Fruit fly (Drosophila melanogaster) whole organism, embryonic: ENCODE data around the gene BNIP3.

Experiments used
- Awh ChIP-seq: fragments of 200-800 bp; sonication (Bioruptor generic); IDR thresholded peaks from 2 replicates; pipeline ENCODE4, ENCODE4 v1.3.6; 2022; ENCODE audit warnings: missing biosample characterization, missing genetic modification characterization
- CG10543 ChIP-seq: fragments of 200-800 bp; sonication (Bioruptor generic); optimal IDR thresholded peaks from 3 replicates; lab custom pipeline; 2017; ENCODE audit warnings: missing biosample characterization, mild to moderate bottlenecking, missing genetic modification characterization, moderate library complexity
- CG12769 ChIP-seq: fragments of 200-800 bp; sonication (Bioruptor generic); optimal IDR thresholded peaks from 2 replicates; lab custom pipeline; 2019; ENCODE audit warnings: missing biosample characterization, mild to moderate bottlenecking, missing genetic modification characterization, moderate library complexity
- CG13894 ChIP-seq: fragments of 200-800 bp; sonication (Bioruptor generic); optimal IDR thresholded peaks from 3 replicates; lab custom pipeline; 2018; ENCODE audit warnings: missing biosample characterization, mild to moderate bottlenecking, missing genetic modification characterization, moderate library complexity
- CG15269 ChIP-seq: fragments of 200-800 bp; sonication (Bioruptor generic); optimal IDR thresholded peaks from 2 replicates; lab custom pipeline; 2018; ENCODE audit warnings: missing biosample characterization, mild to moderate bottlenecking, missing genetic modification characterization, moderate library complexity
- CG1603 ChIP-seq: fragments of 200-800 bp; sonication (Bioruptor generic); optimal IDR thresholded peaks from 2 replicates; lab custom pipeline; 2019; ENCODE audit warnings: missing biosample characterization, mild to moderate bottlenecking, missing genetic modification characterization, moderate library complexity
- CG30403 ChIP-seq: fragments of 200-800 bp; sonication (Bioruptor generic); optimal IDR thresholded peaks from 3 replicates; lab custom pipeline; 2016; ENCODE audit warnings: missing biosample characterization, missing genetic modification characterization
- CG31441 ChIP-seq: fragments of 200-800 bp; sonication (Bioruptor generic); IDR thresholded peaks from 2 replicates; pipeline ENCODE4 v1.3.6; 2022; ENCODE audit warnings: missing biosample characterization, missing genetic modification characterization
- CG3163 ChIP-seq: fragments of 200-800 bp; sonication (Bioruptor generic); optimal IDR thresholded peaks from 3 replicates; lab custom pipeline; 2016; ENCODE audit warnings: missing biosample characterization, missing genetic modification characterization
- CG33213 ChIP-seq: fragments of 200-800 bp; sonication (Bioruptor generic); optimal IDR thresholded peaks from 3 replicates; lab custom pipeline; 2016; ENCODE audit warnings: missing biosample characterization, missing genetic modification characterization
- CG3847 ChIP-seq: fragments of 200-800 bp; sonication (Bioruptor generic); IDR thresholded peaks from 2 replicates; pipeline ENCODE4 v1.3.6; 2022; ENCODE audit warnings: missing biosample characterization, missing genetic modification characterization
- CG3995 ChIP-seq: fragments of 200-800 bp; sonication (Bioruptor generic); optimal IDR thresholded peaks from 3 replicates; lab custom pipeline; 2016; ENCODE audit warnings: missing biosample characterization, missing genetic modification characterization
- CG7271 ChIP-seq: fragments of 200-800 bp; sonication (Bioruptor generic); optimal IDR thresholded peaks from 2 replicates; lab custom pipeline; 2018; ENCODE audit warnings: missing biosample characterization, mild to moderate bottlenecking, missing genetic modification characterization, moderate library complexity
- CTCF ChIP-seq: fragments of 200-800 bp; sonication (Bioruptor generic); optimal IDR thresholded peaks from 2 replicates; lab custom pipeline; 2017; ENCODE audit warnings: missing biosample characterization, mild to moderate bottlenecking, missing genetic modification characterization, moderate library complexity
- D19B ChIP-seq: fragments of 200-800 bp; sonication (Bioruptor generic); optimal IDR thresholded peaks from 2 replicates; lab custom pipeline; 2017; ENCODE audit warnings: missing biosample characterization, mild to moderate bottlenecking, missing genetic modification characterization
- Doc3 ChIP-seq: fragments of 200-800 bp; sonication (Bioruptor generic); IDR thresholded peaks from 3 replicates; pipeline ENCODE4 v1.3.6; 2022; ENCODE audit warnings: missing biosample characterization, missing genetic modification characterization; ENCODE audit not compliant: partially characterized antibody
- Dp ChIP-seq: fragments of 200-800 bp; sonication (Bioruptor generic); optimal IDR thresholded peaks from 2 replicates; lab custom pipeline; 2018; ENCODE audit warnings: missing biosample characterization, mild to moderate bottlenecking, missing genetic modification characterization, moderate library complexity
- E2f2 ChIP-seq: fragments of 200-800 bp; sonication (Bioruptor generic); IDR thresholded peaks from 2 replicates; pipeline ENCODE4 v1.3.6; 2022; ENCODE audit warnings: missing biosample characterization, missing genetic modification characterization
- Fer2 ChIP-seq: fragments of 200-800 bp; sonication (Bioruptor generic); optimal IDR thresholded peaks from 2 replicates; lab custom pipeline; 2018; ENCODE audit warnings: missing biosample characterization, mild to moderate bottlenecking, missing genetic modification characterization, moderate library complexity
- Hmr ChIP-seq: fragments of 200-800 bp; sonication (Bioruptor generic); optimal IDR thresholded peaks from 3 replicates; lab custom pipeline; 2017; ENCODE audit warnings: mild to moderate bottlenecking, missing biosample characterization, missing genetic modification reagents, missing genetic modification characterization
- Hr39 ChIP-seq: fragments of >200 bp; optimal IDR thresholded peaks from 2 replicates; lab custom pipeline; 2017
- Lhr ChIP-seq: fragments of 200-800 bp; sonication (Bioruptor generic); optimal IDR thresholded peaks from 3 replicates; lab custom pipeline; 2017; ENCODE audit warnings: mild to moderate bottlenecking, missing biosample characterization, missing genetic modification reagents, missing genetic modification characterization
- Med ChIP-seq: fragments of 200-800 bp; sonication (Bioruptor generic); peaks from one replicate; lab custom pipeline; 2016; ENCODE audit warnings: missing biosample characterization, missing genetic modification characterization, mild to moderate bottlenecking, inconsistent platforms, moderate library complexity
- NC2α ChIP-seq: fragments of 200-800 bp; sonication (Bioruptor generic); optimal IDR thresholded peaks from 2 replicates; lab custom pipeline; 2016; ENCODE audit warnings: missing biosample characterization, missing genetic modification characterization
- Vsx1 ChIP-seq: fragments of 200-800 bp; sonication (Bioruptor generic); optimal IDR thresholded peaks from 2 replicates; lab custom pipeline; 2017; ENCODE audit warnings: missing biosample characterization, mild to moderate bottlenecking, missing genetic modification characterization, missing genetic modification reagents
- abd-A ChIP-seq: fragments of 200-800 bp; sonication (Bioruptor generic); optimal IDR thresholded peaks from 3 replicates; lab custom pipeline; 2019; ENCODE audit warnings: missing biosample characterization, mild to moderate bottlenecking, missing genetic modification characterization, moderate library complexity
- ase ChIP-seq: fragments of 200-800 bp; sonication (Bioruptor generic); IDR thresholded peaks from 3 replicates; pipeline ENCODE4 v1.3.6; 2022; ENCODE audit warnings: missing biosample characterization, missing genetic modification characterization
- az2 ChIP-seq: fragments of 200-800 bp; sonication (Bioruptor generic); optimal IDR thresholded peaks from 3 replicates; lab custom pipeline; 2016; ENCODE audit warnings: missing biosample characterization, missing genetic modification characterization
- chinmo ChIP-seq: fragments of 200-800 bp; sonication (Bioruptor generic); IDR thresholded peaks from 4 replicates; pipeline ENCODE4 v1.3.6; 2022; ENCODE audit warnings: missing biosample characterization, missing genetic modification characterization; ENCODE audit not compliant: partially characterized antibody
- ewg ChIP-seq: fragments of 200-800 bp; sonication (Bioruptor generic); optimal IDR thresholded peaks from 3 replicates; lab custom pipeline; 2017; ENCODE audit warnings: mild to moderate bottlenecking, missing biosample characterization, missing genetic modification reagents, missing genetic modification characterization
- grn ChIP-seq: fragments of 200-800 bp; sonication (Bioruptor generic); optimal IDR thresholded peaks from 3 replicates; lab custom pipeline; 2017; ENCODE audit warnings: missing biosample characterization, missing genetic modification characterization
- gro ChIP-seq: fragments of 200-800 bp; sonication (Bioruptor generic); optimal IDR thresholded peaks from 2 replicates; lab custom pipeline; 2016; ENCODE audit warnings: missing biosample characterization, missing genetic modification characterization
- insv ChIP-seq, 2 experiments: fragments of 200-800 bp; sonication (Bioruptor generic); optimal IDR thresholded peaks; 3 replicates each; lab custom pipeline; 2016 to 2018; ENCODE audit warnings: missing biosample characterization in 2 of 2, missing genetic modification characterization in 2 of 2
- oc ChIP-seq: fragments of 200-800 bp; sonication (Bioruptor generic); optimal IDR thresholded peaks from 2 replicates; lab custom pipeline; 2018; ENCODE audit warnings: missing biosample characterization, mild to moderate bottlenecking, missing genetic modification characterization, moderate library complexity
- peb ChIP-seq: fragments of 200-800 bp; sonication (Bioruptor generic); IDR thresholded peaks from 2 replicates; pipeline ENCODE4 v1.3.6; 2022; ENCODE audit warnings: missing biosample characterization, missing genetic modification characterization
- phol ChIP-seq: fragments of 200-800 bp; sonication (Bioruptor generic); optimal IDR thresholded peaks from 3 replicates; lab custom pipeline; 2018; ENCODE audit warnings: missing biosample characterization, mild to moderate bottlenecking, missing genetic modification characterization, moderate library complexity
- pzg ChIP-seq: fragments of 200-800 bp; sonication (Bioruptor generic); optimal IDR thresholded peaks from 3 replicates; lab custom pipeline; 2018; ENCODE audit warnings: missing biosample characterization, mild to moderate bottlenecking, missing genetic modification characterization, moderate library complexity
- rib ChIP-seq: fragments of 200-800 bp; sonication (Bioruptor generic); IDR thresholded peaks from 2 replicates; pipeline ENCODE4 v1.3.6; 2022; ENCODE audit warnings: missing biosample characterization, missing genetic modification characterization
- sd ChIP-seq: fragments of 200-800 bp; sonication (Bioruptor generic); optimal IDR thresholded peaks from 3 replicates; lab custom pipeline; 2018; ENCODE audit warnings: missing biosample characterization, mild to moderate bottlenecking, missing genetic modification characterization, moderate library complexity
- sens ChIP-seq: fragments of 200-800 bp; sonication (Bioruptor generic); peaks from one replicate; lab custom pipeline; 2016; ENCODE audit warnings: missing biosample characterization, missing genetic modification characterization
- sna ChIP-seq: fragments of 200-800 bp; sonication (Bioruptor generic); IDR thresholded peaks from 2 replicates; pipeline ENCODE4 v1.3.6; 2022; ENCODE audit warnings: missing biosample characterization, missing genetic modification characterization; ENCODE audit not compliant: partially characterized antibody
- sqz ChIP-seq: fragments of 200-800 bp; sonication (Bioruptor generic); optimal IDR thresholded peaks from 3 replicates; lab custom pipeline; 2018; ENCODE audit warnings: missing biosample characterization, mild to moderate bottlenecking, missing genetic modification characterization
- stwl ChIP-seq: fragments of 200-800 bp; sonication (Bioruptor generic); optimal IDR thresholded peaks from 3 replicates; lab custom pipeline; 2018; ENCODE audit warnings: missing biosample characterization, mild to moderate bottlenecking, missing genetic modification characterization, moderate library complexity
- trem ChIP-seq: fragments of 200-800 bp; optimal IDR thresholded peaks from 3 replicates; lab custom pipeline; 2019; ENCODE audit warnings: missing biosample characterization, mild to moderate bottlenecking, missing genetic modification characterization, moderate library complexity
- unc-4 ChIP-seq: fragments of 200-800 bp; sonication (Bioruptor generic); IDR thresholded peaks from 2 replicates; pipeline ENCODE4 v1.3.6; 2022; ENCODE audit warnings: missing biosample characterization, missing genetic modification characterization; ENCODE audit not compliant: partially characterized antibody
- vvl ChIP-seq: fragments of 200-800 bp; sonication (Bioruptor generic); IDR thresholded peaks from 2 replicates; pipeline ENCODE4 v1.3.6; 2022; ENCODE audit warnings: missing biosample characterization, missing genetic modification characterization

Gene BNIP3

dm6 chr3L:20548201-20548854 lies 29.1 kb upstream of the BNIP3 start:
- TF ChIP-seq sd (tag; lab: Kevin White, UChicago) (peak; percentile 51), grn (peak; percentile 61), vvl (GFP tag; lab: Robert Waterston, UW) (peak; percentile 46), sqz (GFP tag; lab: Kevin White, UChicago) (peak; percentile 24), CG10543 (GFP tag; lab: Kevin White, UChicago) (no peak), Awh (peak; percentile 73), ase (GFP tag; lab: Robert Waterston, UW) (no peak), CG13894 (tag; lab: Kevin White, UChicago) (no peak), CG15269 (tag; lab: Kevin White, UChicago) (peak; percentile 2), oc (tag; lab: Kevin White, UChicago) (peak; percentile 33), sens (GFP tag; lab: Kevin White, UChicago) (peak; percentile 54), chinmo (GFP tag; lab: Robert Waterston, UW) (peak; percentile 63; the same call in 1 of the 4 replicates), CG12769 (tag; lab: Kevin White, UChicago) (peak; percentile 25), D19B (GFP tag; lab: Kevin White, UChicago) (no peak), insv (GFP tag; optimal IDR thresholded peaks at IDR 0.05; lab: Kevin White, UChicago) (no peak), abd-A (tag; lab: Kevin White, UChicago) (peak; percentile 81), Vsx1 (peak; percentile 43)

- 0 out of 2 replicates have a peak, but pooled peaks have one; percentile 11 for TF ChIP-seq unc-4
- no peak for TF ChIP-seq Fer2
- peak; percentile 4 for TF ChIP-seq phol
- peak; percentile 86 for TF ChIP-seq sens (GFP tag; lab: Kevin White, UChicago)
- peak; percentile 23 for TF ChIP-seq pzg (GFP tag; lab: Kevin White, UChicago)
- TF ChIP-seq E2f2 (GFP tag; lab: Robert Waterston, UW) = peak; percentile 85
- TF ChIP-seq Doc3 (GFP tag; lab: Robert Waterston, UW) = peak; percentile 57; the same call in 1 of the 3 replicates
- TF ChIP-seq gro (GFP tag; lab: Kevin White, UChicago) = peak; percentile 25
- peak; percentile 80 for TF ChIP-seq Med (GFP tag; lab: Kevin White, UChicago)
- TF ChIP-seq Hmr (GFP tag; lab: Kevin White, UChicago) = peak; percentile 36
- TF ChIP-seq Lhr (GFP tag; lab: Kevin White, UChicago) = peak; percentile 77
- peak; percentile 96 for TF ChIP-seq CG3995
- 0 out of 2 replicates have a peak, but pooled peaks have one; percentile 26 for TF ChIP-seq CG31441 (GFP tag; lab: Robert Waterston, UW)
- no peak for TF ChIP-seq az2
- peak; percentile 81 for TF ChIP-seq ewg (GFP tag; lab: Kevin White, UChicago)
- no peak for TF ChIP-seq Hr39 (lab: Kevin White, UChicago)
- TF ChIP-seq Dp (GFP tag; lab: Kevin White, UChicago) = peak; percentile 75
- TF ChIP-seq peb (GFP tag; lab: Robert Waterston, UW) = no peak
- peak; percentile 28 for TF ChIP-seq CG3163 (GFP tag; lab: Kevin White, UChicago)
- no peak for TF ChIP-seq NC2α
- 0 out of 2 replicates have a peak, but pooled peaks have one; percentile 15 for TF ChIP-seq sna (GFP tag; lab: Robert Waterston, UW)
- peak; percentile 83 for TF ChIP-seq stwl (tag; lab: Kevin White, UChicago)
- peak; percentile 3 for TF ChIP-seq CG33213 (GFP tag; lab: Kevin White, UChicago)
- no peak for TF ChIP-seq CG30403 (GFP tag; lab: Kevin White, UChicago)
- TF ChIP-seq CG3847 (GFP tag; lab: Robert Waterston, UW) = peak; percentile 36; the same call in 1 of the 2 replicates
- TF ChIP-seq trem = peak; percentile 7
- no peak for TF ChIP-seq CG7271 (tag; lab: Kevin White, UChicago)
- no peak for TF ChIP-seq rib (GFP tag; lab: Robert Waterston, UW)
- TF ChIP-seq CG1603 (tag; lab: Kevin White, UChicago) = peak; percentile 45
- peak; percentile 67 for TF ChIP-seq CTCF (GFP tag; lab: Kevin White, UChicago)
Observed at dm6 chr3L:20540975-20541951, 22.1 kb upstream of the BNIP3 start.
